Worm (Caenorhabditis elegans): ENCODE data around the gene Y102E9.6.

The Y102E9.6 gene

ce11 chrIII:6725489-6725888, 11.0 kb downstream of the Y102E9.6 start, which contains the start of gene wdr-4:
wdr-4 (plus strand) TSS chrIII:6725789.
- no peak for TF ChIP-seq nhr-76 (tag; optimal IDR thresholded peaks at IDR 0.05)
- TF ChIP-seq mml-1 (tag; optimal IDR thresholded peaks at IDR 0.05) = no peak
- TF ChIP-seq unc-39 (tag; optimal IDR thresholded peaks at IDR 0.05) = no peak
- no peak for TF ChIP-seq snpc-4 (tag; optimal IDR thresholded peaks at IDR 0.05)
- no peak for TF ChIP-seq ama-1 (optimal IDR thresholded peaks at IDR 0.05)
- no peak for TF ChIP-seq tbx-2 (tag; optimal IDR thresholded peaks at IDR 0.05)
- TF ChIP-seq nfya-1 (tag; optimal IDR thresholded peaks at IDR 0.05; ENCODE audit: insufficient read depth) = no peak
- no peak for TF ChIP-seq skn-1 (tag; optimal IDR thresholded peaks at IDR 0.05)
- no peak for TF ChIP-seq fos-1 (tag; optimal IDR thresholded peaks at IDR 0.05)
- TF ChIP-seq ZK546.5 (tag; optimal IDR thresholded peaks at IDR 0.05) = no peak
- TF ChIP-seq nhr-25 (tag; optimal IDR thresholded peaks at IDR 0.05) = no peak
- no peak for TF ChIP-seq eor-1 (tag; optimal IDR thresholded peaks at IDR 0.05)
- no peak for TF ChIP-seq ztf-4 (tag; optimal IDR thresholded peaks at IDR 0.05)
- no peak for TF ChIP-seq ztf-11 (tag; optimal IDR thresholded peaks at IDR 0.05)
- TF ChIP-seq hmg-11 (tag; optimal IDR thresholded peaks at IDR 0.05) = no peak

ce11 chrIII:6723089-6723488, 13.4 kb downstream of the Y102E9.6 start, which contains the start of gene F37A4.1:
F37A4.1 (plus strand) TSS chrIII:6723389.
- no peak for TF ChIP-seq zag-1 (tag; optimal IDR thresholded peaks at IDR 0.05)
- TF ChIP-seq nhr-76 (tag; optimal IDR thresholded peaks at IDR 0.05) = no peak

- TF ChIP-seq sea-2 (GFP tag; optimal IDR thresholded peaks at IDR 0.05) = no peak
- no peak for TF ChIP-seq ZK546.5 (tag; optimal IDR thresholded peaks at IDR 0.05)
- TF ChIP-seq elt-2 (tag; optimal IDR thresholded peaks at IDR 0.05) = no peak
- TF ChIP-seq nhr-237 (tag; optimal IDR thresholded peaks at IDR 0.05) = no peak
- no peak for TF ChIP-seq mdl-1 (tag; optimal IDR thresholded peaks at IDR 0.05)
- peak; percentile 17 for TF ChIP-seq nhr-23 (tag; optimal IDR thresholded peaks at IDR 0.05)
- TF ChIP-seq elt-3 (tag; optimal IDR thresholded peaks at IDR 0.05) = no peak
- TF ChIP-seq ceh-82 (tag; optimal IDR thresholded peaks at IDR 0.05) = no peak
- no peak for TF ChIP-seq pha-4 (tag; optimal IDR thresholded peaks at IDR 0.05)
- no peak for TF ChIP-seq fkh-2 (tag; optimal IDR thresholded peaks at IDR 0.05)
- TF ChIP-seq jun-1 (tag; optimal IDR thresholded peaks at IDR 0.05) = no peak
- peak; percentile 26 for TF ChIP-seq lin-15B (tag; optimal IDR thresholded peaks at IDR 0.05)
- TF ChIP-seq unc-62 (GFP tag; optimal IDR thresholded peaks at IDR 0.05) = no peak
Measured at ce11 chrIII:6722208-6722679, 14.2 kb downstream of the Y102E9.6 start, which contains the start of the genes bath-41 and F37A4.2. bath-41 (minus strand) TSS chrIII:6722258. F37A4.2 (plus strand) TSS chrIII:6722454.

- TF ChIP-seq fos-1 (tag; optimal IDR thresholded peaks at IDR 0.05) (no peak), aly-2 (tag; optimal IDR thresholded peaks at IDR 0.05) (no peak), elt-1 (tag; optimal IDR thresholded peaks at IDR 0.05) (no peak), lsy-12 (tag; optimal IDR thresholded peaks at IDR 0.05) (no peak), ceh-16 (tag; optimal IDR thresholded peaks at IDR 0.05) (no peak), ama-1 (optimal IDR thresholded peaks at IDR 0.05) (no peak), nhr-11 (tag; optimal IDR thresholded peaks at IDR 0.05) (no peak), nfya-1 (tag; optimal IDR thresholded peaks at IDR 0.05; ENCODE audit: insufficient read depth) (no peak), ceh-9 (tag; optimal IDR thresholded peaks at IDR 0.05) (no peak), ztf-11 (tag; optimal IDR thresholded peaks at IDR 0.05) (no peak), mdl-1 (tag; optimal IDR thresholded peaks at IDR 0.05) (no peak), unc-39 (tag; optimal IDR thresholded peaks at IDR 0.05) (no peak), zag-1 (tag; optimal IDR thresholded peaks at IDR 0.05) (no peak), jun-1 (tag; optimal IDR thresholded peaks at IDR 0.05) (no peak), nhr-76 (tag; optimal IDR thresholded peaks at IDR 0.05) (no peak), ztf-4 (tag; optimal IDR thresholded peaks at IDR 0.05) (no peak), ceh-82 (tag; optimal IDR thresholded peaks at IDR 0.05) (no peak)
Measured at ce11 chrIII:6718270-6718669, 18.2 kb downstream of the Y102E9.6 start, which contains the start of gene F37A4.3. F37A4.3 (plus strand) TSS chrIII:6718570.

ce11 chrIII:6713266-6713665, 23.2 kb downstream of the Y102E9.6 start, which contains the start of gene F37A4.4:
F37A4.4 (plus strand) TSS chrIII:6713566.
- no peak for TF ChIP-seq lin-39 (tag; optimal IDR thresholded peaks at IDR 0.05)
- no peak for TF ChIP-seq nhr-237 (tag; optimal IDR thresholded peaks at IDR 0.05)
- TF ChIP-seq aly-2 (tag; optimal IDR thresholded peaks at IDR 0.05) = no peak
- no peak for TF ChIP-seq ZK546.5 (tag; optimal IDR thresholded peaks at IDR 0.05)
- no peak for TF ChIP-seq sea-2 (GFP tag; optimal IDR thresholded peaks at IDR 0.05)
- TF ChIP-seq nfya-1 (tag; optimal IDR thresholded peaks at IDR 0.05; ENCODE audit: insufficient read depth) = no peak

Measured in whole organism, L3 larva.